Worm (Caenorhabditis elegans): Measurements from ENCODE around the gene dos-1.

dos-1 gene

DNA sequence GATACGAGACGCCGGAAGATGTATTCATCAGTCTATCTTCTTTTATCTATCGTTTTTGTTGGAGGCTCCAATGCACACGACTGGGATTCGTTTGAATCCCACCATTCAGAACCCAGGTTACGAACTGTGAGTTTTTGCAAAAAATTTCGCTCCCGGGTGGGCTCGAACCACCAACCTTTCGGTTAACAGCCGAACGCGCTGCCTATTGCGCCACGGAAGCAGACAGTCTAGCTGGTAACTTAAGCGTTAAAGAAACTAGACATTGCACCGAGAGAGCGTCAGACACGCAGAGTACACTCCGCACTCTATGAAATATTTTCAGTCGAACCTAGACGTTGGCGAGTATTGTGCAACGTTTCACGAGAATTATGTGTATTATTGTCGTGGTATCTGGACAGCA is 317 bp downstream of the dos-1 start (continued):
- TF ChIP-seq nhr-102 (tag; optimal IDR thresholded peaks at IDR 0.05): peak; percentile 37
- peak; percentile 95 for TF ChIP-seq lim-7 (GFP tag; IDR thresholded peaks at IDR 0.05)
- TF ChIP-seq nhr-28 (tag; optimal IDR thresholded peaks at IDR 0.05): peak; percentile 17
- TF ChIP-seq ceh-32 (tag; optimal IDR thresholded peaks at IDR 0.05; ENCODE audit: poor library complexity): no peak
- TF ChIP-seq ZK546.5 (tag; optimal IDR thresholded peaks at IDR 0.05): no peak
- no peak for TF ChIP-seq ZK337.2 (GFP tag; IDR thresholded peaks at IDR 0.05)
- TF ChIP-seq ztf-11 (tag; optimal IDR thresholded peaks at IDR 0.05): no peak
- TF ChIP-seq T26A8.4 (GFP tag; IDR thresholded peaks at IDR 0.05): peak; percentile 74
- TF ChIP-seq rbr-2 (tag; optimal IDR thresholded peaks at IDR 0.05): peak; percentile 38
- no peak for TF ChIP-seq pqm-1 (tag; optimal IDR thresholded peaks at IDR 0.05)
- TF ChIP-seq hif-1 (tag; optimal IDR thresholded peaks at IDR 0.05): peak in 1 of 2 experiments; percentile 54
- 0 out of 2 replicates have a peak, but pooled peaks have one; percentile 35 for TF ChIP-seq mxl-2 (GFP tag; conservative IDR thresholded peaks at IDR 0.05)
- no peak for TF ChIP-seq R02D3.7 (tag; optimal IDR thresholded peaks at IDR 0.05)
- no peak for TF ChIP-seq nhr-237 (tag; optimal IDR thresholded peaks at IDR 0.05)
- TF ChIP-seq mdt-29 (GFP tag; IDR thresholded peaks at IDR 0.05): peak; percentile 54
- no peak for TF ChIP-seq pha-4 (GFP tag; IDR thresholded peaks at IDR 0.05)
- TF ChIP-seq pha-4 (tag; optimal IDR thresholded peaks at IDR 0.05): no peak
- no peak for TF ChIP-seq tag-97 (GFP tag; IDR thresholded peaks at IDR 0.05)
- peak; percentile 41 for TF ChIP-seq spr-1 (tag; optimal IDR thresholded peaks at IDR 0.05)
- TF ChIP-seq F44E2.7 (GFP tag; IDR thresholded peaks at IDR 0.05): 0 out of 2 replicates have a peak, but pooled peaks have one; percentile 71
- TF ChIP-seq ceh-44 (GFP tag; IDR thresholded peaks at IDR 0.05): peak; percentile 91
- TF ChIP-seq lsy-2 (tag; optimal IDR thresholded peaks at IDR 0.05): no peak
- TF ChIP-seq daf-12 (tag; optimal IDR thresholded peaks at IDR 0.05): no peak
- TF ChIP-seq mes-2 (tag; optimal IDR thresholded peaks at IDR 0.05; ENCODE audit: poor library complexity, severe bottlenecking): peak; percentile 73
- TF ChIP-seq zfp-3 (GFP tag; conservative IDR thresholded peaks at IDR 0.05): no peak
- TF ChIP-seq egl-43 (GFP tag; IDR thresholded peaks at IDR 0.05): peak; percentile 95
- no peak for TF ChIP-seq fkh-10 (GFP tag; optimal IDR thresholded peaks at IDR 0.05)
- TF ChIP-seq ceh-20 (GFP tag; IDR thresholded peaks at IDR 0.05): peak; percentile 38
- TF ChIP-seq aha-1 (tag): peak; percentile 94
- no peak for TF ChIP-seq ceh-62 (tag; optimal IDR thresholded peaks at IDR 0.05)
- TF ChIP-seq skn-1 (tag; optimal IDR thresholded peaks at IDR 0.05): no peak
- TF ChIP-seq spr-3 (GFP tag; optimal IDR thresholded peaks at IDR 0.05): no peak
- peak; percentile 59 for TF ChIP-seq dmd-6 (GFP tag; IDR thresholded peaks at IDR 0.05)
- TF ChIP-seq lin-38 (GFP tag; IDR thresholded peaks at IDR 0.05): peak; percentile 84
- 0 out of 2 replicates have a peak, but pooled peaks have one; percentile 56 for TF ChIP-seq lin-29 (GFP tag; IDR thresholded peaks at IDR 0.05)
- peak; percentile 57 for TF ChIP-seq unc-130 (GFP tag; optimal IDR thresholded peaks at IDR 0.05)
- TF ChIP-seq zfp-2 (tag; optimal IDR thresholded peaks at IDR 0.05): no peak
- no peak for TF ChIP-seq attf-4 (tag; optimal IDR thresholded peaks at IDR 0.05)
- peak; percentile 43 for TF ChIP-seq hlh-11 (tag; optimal IDR thresholded peaks at IDR 0.05)
- no peak for TF ChIP-seq dve-1 (tag; optimal IDR thresholded peaks at IDR 0.05; ENCODE audit: insufficient read depth)
- TF ChIP-seq gei-8 (GFP tag; optimal IDR thresholded peaks at IDR 0.05): peak; percentile 52
- no peak for TF ChIP-seq nhr-25 (tag; optimal IDR thresholded peaks at IDR 0.05; ENCODE audit: borderline replicate concordance, insufficient read depth)
- peak; percentile 82 for TF ChIP-seq Y48G9A.11 (GFP tag; IDR thresholded peaks at IDR 0.05)
- TF ChIP-seq lin-39 (tag; optimal IDR thresholded peaks at IDR 0.05): no peak
- peak in 1 of 2 experiments; percentile 59 for TF ChIP-seq daf-16 (GFP tag; optimal IDR thresholded peaks at IDR 0.05)
- no peak for TF ChIP-seq daf-16 (tag; optimal IDR thresholded peaks at IDR 0.05)
- TF ChIP-seq nhr-42 (GFP tag; IDR thresholded peaks at IDR 0.05): no peak
- TF ChIP-seq daf-19 (GFP tag; conservative IDR thresholded peaks at IDR 0.05): peak; percentile 67; the same call in 1 of the 2 replicates
- TF ChIP-seq mxl-3 (GFP tag; optimal IDR thresholded peaks at IDR 0.05): peak; percentile 0
- no peak for TF ChIP-seq nhr-76 (tag; optimal IDR thresholded peaks at IDR 0.05)
- peak; percentile 70 for TF ChIP-seq hmg-1.1 (GFP tag; IDR thresholded peaks at IDR 0.05)
- no peak for TF ChIP-seq aly-2 (tag; optimal IDR thresholded peaks at IDR 0.05)

Measured in whole organism, L4 larva.